Worm (Caenorhabditis elegans) whole organism, L2 larva: ENCODE measurements around the gene R02D3.8.

Experiments used
- dmd-4 ChIP-seq: sonication (generic microtip); optimal IDR thresholded peaks from 2 replicates; lab custom pipeline; 2017; ENCODE audit warnings: missing biosample characterization, missing genetic modification characterization
- nhr-237 ChIP-seq: fragments of 150-350 bp; optimal IDR thresholded peaks from 2 replicates; lab custom pipeline; 2014; ENCODE audit warnings: missing biosample characterization, missing genetic modification characterization
- nhr-25 ChIP-seq: fragments of 150-350 bp; sonication (generic microtip); optimal IDR thresholded peaks from 3 replicates; lab custom pipeline; 2014; ENCODE audit warnings: missing biosample characterization, missing genetic modification characterization

ce11 chrIV:269107-269506 lies 12.1 kb upstream of the R02D3.8 start, which contains the start of gene T21D12.11:
- TF ChIP-seq nhr-237 (tag; lab: Kevin White, UChicago): no peak
- TF ChIP-seq nhr-25: no peak
- no peak for TF ChIP-seq dmd-4 (tag; lab: Kevin White, UChicago)
